Worm (Caenorhabditis elegans) whole organism, L3 larva: ENCODE measurements around the gene Y116A8C.33.
A peak's percentile ranks its signal among the peaks of the same experiment; 100 is the strongest.

Experiments
- R02D3.7 ChIP-seq: fragments of 150-350 bp; optimal IDR thresholded peaks from 2 replicates; lab custom pipeline; 2014; ENCODE audit warnings: missing biosample characterization, missing genetic modification characterization
- ZK546.5 ChIP-seq: sonication (generic microtip); optimal IDR thresholded peaks from 2 replicates; lab custom pipeline; 2017; ENCODE audit warnings: missing biosample characterization, missing genetic modification characterization
- ama-1 ChIP-seq: fragments of 150-350 bp; optimal IDR thresholded peaks from 2 replicates; lab custom pipeline; 2018
- ceh-28 ChIP-seq: fragments of 150-350 bp; optimal IDR thresholded peaks from 2 replicates; lab custom pipeline; 2014; ENCODE audit warnings: missing biosample characterization, missing genetic modification reagents, missing genetic modification characterization
- ceh-82 ChIP-seq: fragments of 150-350 bp; optimal IDR thresholded peaks from 2 replicates; lab custom pipeline; 2014; ENCODE audit warnings: missing biosample characterization, missing genetic modification characterization
- daf-12 ChIP-seq: fragments of 150-350 bp; optimal IDR thresholded peaks from 2 replicates; lab custom pipeline; 2014; ENCODE audit warnings: missing biosample characterization, missing genetic modification reagents, missing genetic modification characterization
- elt-1 ChIP-seq: fragments of 150-350 bp; optimal IDR thresholded peaks from 2 replicates; lab custom pipeline; 2014; ENCODE audit warnings: missing biosample characterization, missing genetic modification characterization
- elt-3 ChIP-seq, 3 experiments: fragments of 150-350 bp in 1 of 3; sonication (generic microtip) in 2 of 3; optimal IDR thresholded peaks; 2 replicates in 2 of 3; 4 replicates in 1 of 3; lab custom pipeline; 2014 to 2017; ENCODE audit warnings: missing biosample characterization in 3 of 3, missing genetic modification characterization in 3 of 3
- eor-1 ChIP-seq, 2 experiments: fragments of 150-350 bp; optimal IDR thresholded peaks; 2 replicates each; lab custom pipeline; 2014 to 2018; ENCODE audit warnings: missing biosample characterization in 2 of 2, missing genetic modification characterization in 2 of 2
- fkh-10 ChIP-seq: sonication (generic microtip); optimal IDR thresholded peaks from 2 replicates; lab custom pipeline; 2017; ENCODE audit warnings: missing biosample characterization, missing genetic modification reagents, missing genetic modification characterization
- fkh-2 ChIP-seq: fragments of 150-350 bp; optimal IDR thresholded peaks from 2 replicates; lab custom pipeline; 2014; ENCODE audit warnings: missing biosample characterization, missing genetic modification reagents, missing genetic modification characterization
- fos-1 ChIP-seq: fragments of 150-350 bp; optimal IDR thresholded peaks from 2 replicates; lab custom pipeline; 2014; ENCODE audit warnings: missing biosample characterization, missing genetic modification characterization
- jun-1 ChIP-seq: fragments of 150-350 bp; optimal IDR thresholded peaks from 2 replicates; lab custom pipeline; 2014; ENCODE audit warnings: missing biosample characterization, missing genetic modification reagents, missing genetic modification characterization
- lin-39 ChIP-seq: fragments of 150-350 bp; optimal IDR thresholded peaks from 2 replicates; lab custom pipeline; 2018; ENCODE audit warnings: missing biosample characterization, missing genetic modification reagents, missing genetic modification characterization
- lsy-12 ChIP-seq: sonication (generic microtip); optimal IDR thresholded peaks from 2 replicates; lab custom pipeline; 2016; ENCODE audit warnings: mild to moderate bottlenecking, missing genetic modification characterization, missing compliant biosample characterization
- mdl-1 ChIP-seq: fragments of 150-350 bp; optimal IDR thresholded peaks from 2 replicates; lab custom pipeline; 2014; ENCODE audit warnings: missing biosample characterization, missing genetic modification characterization
- nfya-1 ChIP-seq: sonication (generic microtip); optimal IDR thresholded peaks from 2 replicates; lab custom pipeline; 2017; ENCODE audit warnings: missing genetic modification characterization, mild to moderate bottlenecking, missing compliant biosample characterization, antibody characterized with exemption, moderate library complexity; ENCODE audit not compliant: insufficient read depth
- nhr-11 ChIP-seq: fragments of 150-350 bp; optimal IDR thresholded peaks from 2 replicates; lab custom pipeline; 2014; ENCODE audit warnings: missing biosample characterization, missing genetic modification characterization
- nhr-23 ChIP-seq: fragments of 150-350 bp; optimal IDR thresholded peaks from 2 replicates; lab custom pipeline; 2014; ENCODE audit warnings: missing biosample characterization, missing genetic modification reagents, missing genetic modification characterization
- nhr-237 ChIP-seq: fragments of 150-350 bp; optimal IDR thresholded peaks from 2 replicates; lab custom pipeline; 2014; ENCODE audit warnings: missing biosample characterization, missing genetic modification characterization
- nhr-25 ChIP-seq: sonication (generic microtip); optimal IDR thresholded peaks from 2 replicates; lab custom pipeline; 2017; ENCODE audit warnings: missing biosample characterization, missing genetic modification characterization
- nhr-28 ChIP-seq: fragments of 150-350 bp; optimal IDR thresholded peaks from 2 replicates; lab custom pipeline; 2014; ENCODE audit warnings: missing biosample characterization, missing genetic modification characterization
- nhr-43 ChIP-seq: sonication (generic microtip); optimal IDR thresholded peaks from 2 replicates; lab custom pipeline; 2016; ENCODE audit warnings: mild to moderate bottlenecking, missing genetic modification characterization, missing compliant biosample characterization; ENCODE audit not compliant: poor library complexity, severe bottlenecking
- nhr-67 ChIP-seq: fragments of 150-350 bp; optimal IDR thresholded peaks from 2 replicates; lab custom pipeline; 2014; ENCODE audit warnings: missing biosample characterization, missing genetic modification characterization
- nhr-76 ChIP-seq: fragments of 150-350 bp; sonication (generic microtip); optimal IDR thresholded peaks from 5 replicates; lab custom pipeline; 2014; ENCODE audit warnings: missing biosample characterization, missing genetic modification characterization
- nhr-77 ChIP-seq: fragments of 150-350 bp; optimal IDR thresholded peaks from 2 replicates; lab custom pipeline; 2014; ENCODE audit warnings: missing biosample characterization, missing genetic modification characterization
- pha-4 ChIP-seq: fragments of 150-350 bp; optimal IDR thresholded peaks from 2 replicates; lab custom pipeline; 2014; ENCODE audit warnings: missing biosample characterization, missing genetic modification reagents, missing genetic modification characterization
- pqm-1 ChIP-seq: fragments of 150-350 bp; optimal IDR thresholded peaks from 2 replicates; lab custom pipeline; 2017; ENCODE audit warnings: missing biosample characterization, missing genetic modification characterization, inconsistent platforms
- sea-2 ChIP-seq: fragments of 150-350 bp; sonication (generic microtip); optimal IDR thresholded peaks from 4 replicates; lab custom pipeline; 2014; ENCODE audit warnings: missing biosample characterization, missing genetic modification reagents, missing genetic modification characterization
- skn-1 ChIP-seq: fragments of 150-350 bp; optimal IDR thresholded peaks from 2 replicates; lab custom pipeline; 2014; ENCODE audit warnings: missing biosample characterization, missing genetic modification characterization
- snpc-4 ChIP-seq: fragments of 150-350 bp; optimal IDR thresholded peaks from 2 replicates; lab custom pipeline; 2014; ENCODE audit warnings: missing biosample characterization, missing genetic modification characterization
- unc-39 ChIP-seq: sonication (generic microtip); optimal IDR thresholded peaks from 4 replicates; lab custom pipeline; 2017; ENCODE audit warnings: missing biosample characterization, missing genetic modification characterization
- zag-1 ChIP-seq: fragments of 150-350 bp; optimal IDR thresholded peaks from 2 replicates; lab custom pipeline; 2014; ENCODE audit warnings: missing biosample characterization, missing genetic modification characterization

Gene Y116A8C.33

DNA sequence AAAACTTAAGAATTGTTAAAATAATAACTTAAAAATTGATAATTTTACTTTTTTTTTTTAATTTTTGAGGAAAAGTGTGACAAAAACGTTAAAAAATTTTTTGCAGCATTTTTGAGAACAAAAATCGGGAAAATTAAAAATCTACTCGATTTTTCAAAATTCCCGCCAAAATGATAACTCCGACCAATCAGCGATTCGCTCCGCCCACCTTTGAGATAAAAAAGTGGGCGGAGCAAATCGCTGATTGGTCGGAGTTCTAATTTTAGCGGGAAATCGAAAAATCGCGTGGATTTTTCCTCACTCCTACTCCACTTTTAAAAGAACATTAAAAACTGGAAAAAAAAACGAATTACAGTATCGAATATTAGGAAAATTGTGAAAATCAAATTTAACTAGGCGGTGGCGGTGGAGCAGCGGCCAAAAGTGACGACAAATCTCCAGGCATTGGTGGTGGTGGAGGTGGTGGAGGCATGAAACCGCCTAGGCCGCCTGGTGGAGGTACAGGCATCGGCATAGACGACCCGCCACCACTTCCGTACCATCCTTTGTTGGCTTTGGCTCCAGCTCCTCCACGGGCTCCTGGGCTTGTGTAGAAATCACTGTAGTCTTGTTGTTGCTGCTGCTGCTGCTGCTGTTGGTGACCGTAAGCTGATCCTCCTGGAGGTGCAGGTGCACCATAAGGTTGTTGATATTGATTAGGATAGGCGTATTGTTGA is 7.6 kb upstream of the Y116A8C.33 start:
- no peak for TF ChIP-seq R02D3.7 (tag; lab: Kevin White, UChicago)
- peak; percentile 98 for TF ChIP-seq nfya-1 (tag; lab: Kevin White, UChicago)
- no peak for TF ChIP-seq elt-1 (tag; lab: Kevin White, UChicago)

DNA sequence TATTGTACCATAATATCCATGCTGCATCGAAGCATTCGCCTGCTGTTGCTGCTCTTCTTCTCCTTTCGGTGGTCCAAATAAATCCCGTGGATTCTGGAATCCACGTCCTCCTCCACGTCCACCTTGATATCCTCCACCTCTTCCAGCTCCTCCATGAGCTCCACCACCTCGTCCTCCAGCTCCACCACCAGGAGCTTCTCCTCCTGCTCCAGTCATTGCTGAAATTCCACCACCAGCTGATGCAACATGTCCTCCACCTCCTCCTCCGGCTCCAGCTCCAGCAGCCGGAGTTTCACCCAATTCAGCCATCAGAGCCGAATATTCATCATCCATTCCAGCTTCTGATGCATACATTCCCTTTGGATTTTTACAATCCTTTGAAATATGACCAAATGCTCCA is 6.3 kb upstream of the Y116A8C.33 start:
- TF ChIP-seq nhr-28 (tag; lab: Kevin White, UChicago), result no peak
- TF ChIP-seq pqm-1 (tag; lab: Kevin White, UChicago), result no peak
- no peak for TF ChIP-seq mdl-1 (tag; lab: Kevin White, UChicago)
- TF ChIP-seq, all 47 proteins: peak for 0

DNA sequence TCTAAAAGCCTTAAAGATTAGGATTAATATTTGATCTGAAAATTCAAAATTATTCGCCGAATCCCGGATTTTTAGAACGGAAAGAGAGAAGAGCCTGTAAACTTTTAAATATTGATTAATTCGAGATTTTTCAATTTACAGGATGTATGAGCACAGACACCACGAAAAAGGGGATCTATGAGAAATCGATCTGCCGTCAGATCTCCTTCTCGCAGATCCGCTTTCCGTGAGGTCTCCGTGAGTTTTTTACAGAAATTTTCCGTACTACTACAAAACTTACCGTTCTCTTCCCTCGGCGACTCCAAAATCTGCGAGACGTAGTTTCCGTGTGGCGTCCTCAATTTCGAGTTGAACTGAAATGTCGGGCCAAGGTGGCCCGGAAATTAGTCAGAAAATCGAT is 3.7 kb upstream of the Y116A8C.33 start:
- no peak for TF ChIP-seq jun-1 (tag; lab: Kevin White, UChicago)
- TF ChIP-seq skn-1 (tag; lab: Kevin White, UChicago), result no peak
- no peak for TF ChIP-seq pqm-1 (tag; lab: Kevin White, UChicago)
- TF ChIP-seq sea-2 (GFP tag; lab: Kevin White, UChicago), result no peak
- no peak for TF ChIP-seq fkh-2
- no peak for TF ChIP-seq pha-4 (tag; lab: Kevin White, UChicago)
- TF ChIP-seq fos-1 (tag; lab: Kevin White, UChicago), result no peak
- TF ChIP-seq nhr-67 (tag; lab: Kevin White, UChicago), result no peak
- no peak for TF ChIP-seq lsy-12 (tag; lab: Kevin White, UChicago)
- no peak for TF ChIP-seq nhr-43 (tag; lab: Kevin White, UChicago)
- TF ChIP-seq nhr-23 (tag; lab: Kevin White, UChicago), result no peak
- TF ChIP-seq eor-1 (tag; optimal IDR thresholded peaks at IDR 0.05; lab: Kevin White, UChicago), result no peak
- no peak for TF ChIP-seq ceh-28
- TF ChIP-seq nhr-237 (tag; lab: Kevin White, UChicago), result no peak
- TF ChIP-seq nhr-77 (tag; lab: Kevin White, UChicago), result no peak
- no peak for TF ChIP-seq ZK546.5 (tag; lab: Kevin White, UChicago)

DNA sequence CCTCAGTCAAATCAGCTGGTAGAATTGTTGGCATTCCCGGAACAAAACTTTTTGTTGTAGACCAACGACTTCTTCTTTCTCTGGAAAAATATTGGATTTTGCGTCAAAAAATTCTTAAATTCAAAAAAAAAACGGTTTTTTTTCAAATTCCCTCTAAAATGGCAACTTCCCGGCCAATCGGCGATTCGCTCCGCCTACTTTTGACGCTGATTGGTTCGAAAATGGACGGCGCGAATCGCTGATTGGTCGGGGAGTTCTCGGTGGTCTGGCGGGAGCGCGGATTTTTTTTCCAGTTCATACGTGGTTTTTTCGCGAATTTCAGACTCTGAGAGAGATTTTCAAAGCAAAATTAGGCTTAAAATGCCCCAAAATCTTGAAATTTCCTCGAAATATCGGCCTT is 3.1 kb upstream of the Y116A8C.33 start:
- TF ChIP-seq lsy-12 (tag; lab: Kevin White, UChicago) (no peak), ceh-82 (tag; lab: Kevin White, UChicago) (no peak), ama-1 (no peak), R02D3.7 (tag; lab: Kevin White, UChicago) (no peak), nfya-1 (tag; lab: Kevin White, UChicago) (peak; percentile 87)

ce11 chrIV:17109436-17109835 is 2.5 kb upstream of the Y116A8C.33 start:
- TF ChIP-seq nfya-1 (tag; lab: Kevin White, UChicago), result peak; percentile 91
- TF ChIP-seq snpc-4, result no peak
- TF ChIP-seq fkh-10 (GFP tag; lab: Kevin White, UChicago), result no peak

- TF ChIP-seq zag-1 (no peak), skn-1 (tag; lab: Kevin White, UChicago) (no peak), elt-1 (tag; lab: Kevin White, UChicago) (no peak), snpc-4 (no peak), pha-4 (tag; lab: Kevin White, UChicago) (no peak), nhr-25 (tag; lab: Kevin White, UChicago) (no peak), ama-1 (no peak), lin-39 (tag; lab: Kevin White, UChicago) (no peak), ceh-82 (tag; lab: Kevin White, UChicago) (no peak), nhr-76 (no peak), daf-12 (tag; lab: Kevin White, UChicago) (no peak), elt-3 (tag; optimal IDR thresholded peaks at IDR 0.05; lab: Kevin White, UChicago) (no peak), unc-39 (tag; lab: Kevin White, UChicago) (no peak), nhr-77 (tag; lab: Kevin White, UChicago) (no peak), ceh-28 (no peak), nhr-237 (tag; lab: Kevin White, UChicago) (no peak), nhr-11 (tag; lab: Kevin White, UChicago) (no peak)
Measured at ce11 chrIV:17110882-17111281, 1.0 kb upstream of the Y116A8C.33 start, which contains the start of gene sfa-1. sfa-1 (minus strand) TSS chrIV:17110982.
